Fruit fly (Drosophila melanogaster): Measurements from ENCODE around the gene ca.

DNA sequence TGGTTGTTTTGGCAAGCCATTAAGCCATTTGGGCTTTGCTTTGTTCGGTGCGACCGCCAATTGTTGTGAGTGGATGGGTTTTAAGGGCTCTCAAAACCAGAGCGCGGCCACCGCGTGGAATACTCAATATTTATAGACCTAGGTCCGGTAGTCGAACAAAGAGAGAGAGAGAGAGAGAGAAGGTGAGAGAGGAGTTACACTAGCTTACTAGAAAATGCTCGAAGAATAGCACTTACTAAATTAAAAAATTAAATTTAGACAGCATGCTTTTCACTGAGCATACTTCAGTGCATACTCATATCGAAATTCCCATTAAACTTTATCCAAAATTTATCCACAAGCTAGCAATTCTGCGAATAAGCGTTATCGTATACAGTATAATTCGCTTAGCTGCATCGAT is 46.6 kb upstream of the ca start:
- TF ChIP-seq psq (optimal IDR thresholded peaks at IDR 0.05) (no peak), insv (optimal IDR thresholded peaks at IDR 0.05) (no peak), ttk (optimal IDR thresholded peaks at IDR 0.05) (no peak)

Measured in Kc167 (cell line).